Fruit fly (Drosophila melanogaster) whole organism, embryonic: Measurements from ENCODE around the gene CG13063.
A peak's percentile ranks its signal among the peaks of the same experiment; 100 is the strongest.

ENCODE experiments used
- BtbVII ChIP-seq: fragments of 200-800 bp; sonication (Bioruptor generic); optimal IDR thresholded peaks from 3 replicates; lab custom pipeline; 2017; ENCODE audit warnings: missing biosample characterization, mild to moderate bottlenecking, missing genetic modification characterization
- CG12155 ChIP-seq: fragments of 200-800 bp; sonication (Bioruptor generic); optimal IDR thresholded peaks from 3 replicates; lab custom pipeline; 2016; ENCODE audit warnings: missing biosample characterization, missing genetic modification characterization
- CG13123 ChIP-seq: fragments of 200-800 bp; sonication (Bioruptor generic); optimal IDR thresholded peaks from 2 replicates; lab custom pipeline; 2016; ENCODE audit warnings: missing biosample characterization, missing genetic modification characterization
- CG14014 ChIP-seq: fragments of 200-800 bp; sonication (Bioruptor generic); IDR thresholded peaks from 2 replicates; pipeline ENCODE4 v1.3.6; 2022; ENCODE audit warnings: missing biosample characterization, missing genetic modification characterization
- CG15696 ChIP-seq: fragments of 200-800 bp; sonication (Bioruptor generic); optimal IDR thresholded peaks from 2 replicates; lab custom pipeline; 2019; ENCODE audit warnings: missing biosample characterization, mild to moderate bottlenecking, missing genetic modification characterization, moderate library complexity
- CG17328 ChIP-seq: fragments of 200-800 bp; sonication (Bioruptor generic); IDR thresholded peaks from 2 replicates; pipeline ENCODE4 v1.3.6; 2022; ENCODE audit warnings: missing biosample characterization, missing genetic modification characterization
- CG17568 ChIP-seq: fragments of 200-800 bp; sonication (Bioruptor generic); optimal IDR thresholded peaks from 2 replicates; lab custom pipeline; 2018; ENCODE audit warnings: missing biosample characterization, mild to moderate bottlenecking, missing genetic modification characterization, moderate library complexity
- CG18476 ChIP-seq: fragments of 200-800 bp; sonication (Bioruptor generic); optimal IDR thresholded peaks from 2 replicates; lab custom pipeline; 2016; ENCODE audit warnings: missing biosample characterization, mild to moderate bottlenecking, missing genetic modification characterization
- CG30431 ChIP-seq: fragments of 200-800 bp; sonication (Bioruptor generic); optimal IDR thresholded peaks from 2 replicates; lab custom pipeline; 2017; ENCODE audit warnings: missing biosample characterization, missing genetic modification characterization
- CG32532 ChIP-seq: fragments of 200-800 bp; sonication (Bioruptor generic); IDR thresholded peaks from 2 replicates; pipeline ENCODE4 v1.3.6; 2022; ENCODE audit warnings: missing biosample characterization, missing genetic modification characterization
- CG3847 ChIP-seq: fragments of 200-800 bp; sonication (Bioruptor generic); IDR thresholded peaks from 2 replicates; pipeline ENCODE4 v1.3.6; 2022; ENCODE audit warnings: missing biosample characterization, missing genetic modification characterization
- CG4360 ChIP-seq: fragments of 200-800 bp; sonication (Bioruptor generic); IDR thresholded peaks from 2 replicates; pipeline ENCODE4 v1.3.6; 2022; ENCODE audit warnings: missing biosample characterization, missing genetic modification characterization
- Dek ChIP-seq: fragments of 200-800 bp; sonication (Bioruptor generic); optimal IDR thresholded peaks from 3 replicates; lab custom pipeline; 2019; ENCODE audit warnings: missing biosample characterization, mild to moderate bottlenecking, missing genetic modification characterization, moderate library complexity
- Dll ChIP-seq: fragments of 200-800 bp; sonication (Bioruptor generic); IDR thresholded peaks from 4 replicates; pipeline ENCODE4 v1.3.6; 2022; ENCODE audit warnings: missing biosample characterization, missing genetic modification characterization; ENCODE audit not compliant: partially characterized antibody
- E2f1 ChIP-seq: fragments of 200-800 bp; sonication (Bioruptor generic); IDR thresholded peaks from 2 replicates; pipeline ENCODE4 v1.3.6; 2022; ENCODE audit warnings: missing biosample characterization, missing genetic modification characterization
- E2f2 ChIP-seq: fragments of 200-800 bp; sonication (Bioruptor generic); IDR thresholded peaks from 2 replicates; pipeline ENCODE4 v1.3.6; 2022; ENCODE audit warnings: missing biosample characterization, missing genetic modification characterization
- HHEX ChIP-seq: fragments of 200-800 bp; sonication (Bioruptor generic); optimal IDR thresholded peaks from 3 replicates; lab custom pipeline; 2017; ENCODE audit warnings: missing biosample characterization, mild to moderate bottlenecking, missing genetic modification characterization, missing genetic modification reagents
- Hr51 ChIP-seq, 2 experiments: fragments of 200-800 bp; sonication (Bioruptor generic); optimal IDR thresholded peaks; 2 replicates in 1 of 2; 3 replicates in 1 of 2; lab custom pipeline; 2016 to 2018; ENCODE audit warnings: missing biosample characterization in 2 of 2, missing genetic modification characterization in 2 of 2, mild to moderate bottlenecking in 1 of 2, moderate library complexity in 1 of 2
- Lpt ChIP-seq: fragments of >200 bp; optimal IDR thresholded peaks from 2 replicates; lab custom pipeline; 2018; ENCODE audit warnings: missing biosample characterization, missing genetic modification characterization
- NC2α ChIP-seq: fragments of 200-800 bp; sonication (Bioruptor generic); optimal IDR thresholded peaks from 2 replicates; lab custom pipeline; 2016; ENCODE audit warnings: missing biosample characterization, missing genetic modification characterization
- NfI ChIP-seq: fragments of 200-800 bp; sonication (Bioruptor generic); optimal IDR thresholded peaks from 3 replicates; lab custom pipeline; 2018; ENCODE audit warnings: missing biosample characterization, mild to moderate bottlenecking, missing genetic modification characterization, moderate library complexity
- Rx ChIP-seq: fragments of 200-800 bp; sonication (Bioruptor generic); IDR thresholded peaks from 2 replicates; pipeline ENCODE4 v1.3.6; 2022; ENCODE audit warnings: missing biosample characterization, missing genetic modification characterization
- Sin3A ChIP-seq: fragments of >200 bp; optimal IDR thresholded peaks from 2 replicates; lab custom pipeline; 2018
- Sry-δ ChIP-seq: fragments of 200-800 bp; sonication (Bioruptor generic); optimal IDR thresholded peaks from 2 replicates; lab custom pipeline; 2016; ENCODE audit warnings: missing biosample characterization, missing genetic modification characterization
- bsh ChIP-seq, 2 experiments: fragments of 200-800 bp; sonication (Bioruptor generic); optimal IDR thresholded peaks; 2 replicates each; lab custom pipeline; 2017 to 2018; ENCODE audit warnings: mild to moderate bottlenecking in 2 of 2, missing biosample characterization in 2 of 2, missing genetic modification characterization in 2 of 2, moderate library complexity in 1 of 2
- chif ChIP-seq, 2 experiments: fragments of 200-800 bp; sonication (Bioruptor generic); optimal IDR thresholded peaks; 3 replicates each; lab custom pipeline; 2016; ENCODE audit warnings: missing biosample characterization in 2 of 2, missing genetic modification characterization in 2 of 2
- chinmo ChIP-seq: fragments of 200-800 bp; sonication (Bioruptor generic); IDR thresholded peaks from 4 replicates; pipeline ENCODE4 v1.3.6; 2022; ENCODE audit warnings: missing biosample characterization, missing genetic modification characterization; ENCODE audit not compliant: partially characterized antibody
- disco-r ChIP-seq: fragments of 200-800 bp; sonication (Bioruptor generic); optimal IDR thresholded peaks from 2 replicates; lab custom pipeline; 2016; ENCODE audit warnings: missing biosample characterization, missing genetic modification characterization
- emc ChIP-seq: fragments of 200-800 bp; sonication (Bioruptor generic); optimal IDR thresholded peaks from 2 replicates; lab custom pipeline; 2016; ENCODE audit warnings: missing biosample characterization, missing genetic modification characterization
- grau ChIP-seq: fragments of 200-800 bp; optimal IDR thresholded peaks from 3 replicates; lab custom pipeline; 2019; ENCODE audit warnings: missing biosample characterization, mild to moderate bottlenecking, missing genetic modification characterization, moderate library complexity
- hb ChIP-seq: fragments of 200-800 bp; sonication (Bioruptor generic); IDR thresholded peaks from 3 replicates; pipeline ENCODE4 v1.3.6; 2022; ENCODE audit warnings: missing biosample characterization, missing genetic modification characterization; ENCODE audit not compliant: partially characterized antibody
- inv ChIP-seq: fragments of 200-800 bp; sonication (Bioruptor generic); IDR thresholded peaks from 2 replicates; pipeline ENCODE4 v1.3.6; 2022; ENCODE audit warnings: missing biosample characterization, missing genetic modification characterization; ENCODE audit not compliant: partially characterized antibody
- lmd ChIP-seq: fragments of 200-800 bp; sonication (Bioruptor generic); IDR thresholded peaks from 2 replicates; pipeline ENCODE4 v1.3.6; 2022; ENCODE audit warnings: missing biosample characterization, missing genetic modification characterization
- luna ChIP-seq: fragments of 200-800 bp; sonication (Bioruptor generic); optimal IDR thresholded peaks from 2 replicates; lab custom pipeline; 2016; ENCODE audit warnings: missing biosample characterization, missing genetic modification characterization
- mirr ChIP-seq: fragments of 200-800 bp; sonication (Bioruptor generic); optimal IDR thresholded peaks from 3 replicates; lab custom pipeline; 2018; ENCODE audit warnings: missing biosample characterization, mild to moderate bottlenecking, missing genetic modification characterization
- mld ChIP-seq: fragments of 200-800 bp; sonication (Bioruptor generic); IDR thresholded peaks from 3 replicates; pipeline ENCODE4 v1.3.6; 2022; ENCODE audit warnings: missing biosample characterization, missing genetic modification characterization; ENCODE audit not compliant: partially characterized antibody
- nom ChIP-seq: fragments of 200-800 bp; sonication (Bioruptor generic); optimal IDR thresholded peaks from 2 replicates; lab custom pipeline; 2017; ENCODE audit warnings: missing biosample characterization, missing genetic modification characterization, mild to moderate bottlenecking, moderate library complexity, missing genetic modification reagents
- phol ChIP-seq: fragments of 200-800 bp; sonication (Bioruptor generic); optimal IDR thresholded peaks from 3 replicates; lab custom pipeline; 2018; ENCODE audit warnings: missing biosample characterization, mild to moderate bottlenecking, missing genetic modification characterization, moderate library complexity
- rib ChIP-seq: fragments of 200-800 bp; sonication (Bioruptor generic); IDR thresholded peaks from 2 replicates; pipeline ENCODE4 v1.3.6; 2022; ENCODE audit warnings: missing biosample characterization, missing genetic modification characterization
- vvl ChIP-seq: fragments of 200-800 bp; sonication (Bioruptor generic); IDR thresholded peaks from 2 replicates; pipeline ENCODE4 v1.3.6; 2022; ENCODE audit warnings: missing biosample characterization, missing genetic modification characterization
- wor ChIP-seq: fragments of 200-800 bp; sonication (Bioruptor generic); IDR thresholded peaks from 2 replicates; pipeline ENCODE4 v1.3.6; 2022; ENCODE audit warnings: missing biosample characterization, missing genetic modification characterization
- zen ChIP-seq: fragments of 200-800 bp; sonication (Bioruptor generic); optimal IDR thresholded peaks from 3 replicates; lab custom pipeline; 2018; ENCODE audit warnings: missing biosample characterization, mild to moderate bottlenecking, missing genetic modification characterization, moderate library complexity

The CG13063 gene

dm6 chr3L:16261505-16261904, 44.9 kb upstream of the CG13063 start, which contains the start of gene CG34247:
Gene CG34247 (minus strand): TSS chr3L:16261605.
- no peak for TF ChIP-seq CG17568
- no peak for TF ChIP-seq zen (tag; lab: Kevin White, UChicago)
- no peak for TF ChIP-seq E2f1 (GFP tag; lab: Robert Waterston, UW)

- TF ChIP-seq Sin3A (lab: Kevin White, UChicago) = no peak
- no peak for TF ChIP-seq CG14014 (GFP tag; lab: Robert Waterston, UW)
- no peak for TF ChIP-seq disco-r
- TF ChIP-seq Sry-δ (GFP tag; lab: Kevin White, UChicago) = no peak
- TF ChIP-seq chif (GFP tag; optimal IDR thresholded peaks at IDR 0.05; lab: Kevin White, UChicago) = no peak
- TF ChIP-seq CG4360 = no peak
- TF ChIP-seq lmd (GFP tag; lab: Robert Waterston, UW) = no peak
- TF ChIP-seq phol (tag; lab: Kevin White, UChicago) = no peak
- TF ChIP-seq mld (GFP tag; lab: Robert Waterston, UW) = no peak
- TF ChIP-seq CG30431 (GFP tag; lab: Kevin White, UChicago) = no peak
- no peak for TF ChIP-seq inv (GFP tag; lab: Robert Waterston, UW)
- no peak for TF ChIP-seq wor (GFP tag; lab: Robert Waterston, UW)
- TF ChIP-seq CG3847 (GFP tag; lab: Robert Waterston, UW) = no peak
- TF ChIP-seq luna = no peak
- TF ChIP-seq CG15696 (tag; lab: Kevin White, UChicago) = no peak
- no peak for TF ChIP-seq emc (GFP tag; lab: Kevin White, UChicago)
- TF ChIP-seq grau (tag; lab: Kevin White, UChicago) = no peak
Observed at dm6 chr3L:16262440-16262839, 44.0 kb upstream of the CG13063 start, which contains the start of gene CG13071. Gene CG13071 (plus strand): TSS chr3L:16262740.

- no peak for TF ChIP-seq disco-r
Observed at dm6 chr3L:16263043-16263442, 43.4 kb upstream of the CG13063 start, which contains the start of gene CG13070. Gene CG13070 (plus strand): TSS chr3L:16263343.

- TF ChIP-seq rib (GFP tag; lab: Robert Waterston, UW) = no peak
- 0 out of 4 replicates have a peak, but pooled peaks have one; percentile 15 for TF ChIP-seq chinmo
- TF ChIP-seq CG32532 = no peak
Observed at dm6 chr3L:16265000-16265399, 41.4 kb upstream of the CG13063 start, which contains the start of the genes CG13051 and CG13069. Gene CG13051 (minus strand): TSS chr3L:16265100. Gene CG13069 (plus strand): TSS chr3L:16265385.

- TF ChIP-seq nom (GFP tag; lab: Kevin White, UChicago) (peak; percentile 15), mirr (GFP tag; lab: Kevin White, UChicago) (no peak), NfI (GFP tag; lab: Kevin White, UChicago) (no peak), CG12155 (no peak), CG17328 (GFP tag; lab: Robert Waterston, UW) (no peak), bsh (GFP tag; optimal IDR thresholded peaks at IDR 0.05; lab: Kevin White, UChicago) (peak in 1 of 2 experiments; percentile 9)
Observed at dm6 chr3L:16268106-16268733, 38.2 kb upstream of the CG13063 start, which contains the start of gene CG4950. Gene CG4950 (minus strand): TSS chr3L:16268156.

- no peak for TF ChIP-seq Dek
- TF ChIP-seq HHEX (GFP tag; lab: Kevin White, UChicago) = no peak
- no peak for TF ChIP-seq E2f2 (GFP tag; lab: Robert Waterston, UW)
- no peak for TF ChIP-seq Dll
- no peak for TF ChIP-seq Rx
- no peak for TF ChIP-seq Lpt
- TF ChIP-seq CG18476 (GFP tag; lab: Kevin White, UChicago) = no peak
- no peak for TF ChIP-seq BtbVII (GFP tag; lab: Kevin White, UChicago)
- no peak for TF ChIP-seq NC2α (GFP tag; lab: Kevin White, UChicago)
- no peak for TF ChIP-seq CG13123 (GFP tag; lab: Kevin White, UChicago)
- no peak for TF ChIP-seq Hr51 (GFP tag; optimal IDR thresholded peaks at IDR 0.05; lab: Kevin White, UChicago)
- TF ChIP-seq vvl (GFP tag; lab: Robert Waterston, UW) = 0 out of 2 replicates have a peak, but pooled peaks have one; percentile 39
- TF ChIP-seq hb = 0 out of 3 replicates have a peak, but pooled peaks have one; percentile 16
Observed at dm6 chr3L:16269092-16269491, 37.3 kb upstream of the CG13063 start, which contains the start of gene CG13068. Gene CG13068 (plus strand): TSS chr3L:16269392.
